Worm (Caenorhabditis elegans): ENCODE results near the gene cest-12.

ce11 chrIII:12142419-12143107 is 35.2 kb upstream of the cest-12 start:
- TF ChIP-seq lsl-1 (GFP tag; optimal IDR thresholded peaks at IDR 0.05) (no peak), snpc-3.4 (tag; optimal IDR thresholded peaks at IDR 0.05) (no peak), unc-62 (GFP tag; optimal IDR thresholded peaks at IDR 0.05) (no peak), madf-8 (GFP tag; conservative IDR thresholded peaks at IDR 0.05) (no peak), F57A8.1 (GFP tag; optimal IDR thresholded peaks at IDR 0.05) (no peak), F55B11.4 (tag; optimal IDR thresholded peaks at IDR 0.05; ENCODE audit: borderline replicate concordance, insufficient read depth) (no peak), lsy-27 (tag; optimal IDR thresholded peaks at IDR 0.05; ENCODE audit: borderline replicate concordance, insufficient read depth) (no peak), madf-6 (GFP tag; IDR thresholded peaks at IDR 0.05) (no peak), ama-1 (optimal IDR thresholded peaks at IDR 0.05) (no peak), ama-1 (GFP tag; optimal IDR thresholded peaks at IDR 0.05) (no peak), zfh-2 (GFP tag; conservative IDR thresholded peaks at IDR 0.05) (no peak), Y67H2A.10 (GFP tag; conservative IDR thresholded peaks at IDR 0.05) (no peak), sea-2 (GFP tag; IDR thresholded peaks at IDR 0.05) (no peak), rec-8 (tag; optimal IDR thresholded peaks at IDR 0.05) (no peak), D2030.7 (GFP tag; IDR thresholded peaks at IDR 0.05) (no peak)

All from whole organism, young adult.